Fruit fly (Drosophila melanogaster): ENCODE measurements around the gene CG43348.

The CG43348 gene

DNA sequence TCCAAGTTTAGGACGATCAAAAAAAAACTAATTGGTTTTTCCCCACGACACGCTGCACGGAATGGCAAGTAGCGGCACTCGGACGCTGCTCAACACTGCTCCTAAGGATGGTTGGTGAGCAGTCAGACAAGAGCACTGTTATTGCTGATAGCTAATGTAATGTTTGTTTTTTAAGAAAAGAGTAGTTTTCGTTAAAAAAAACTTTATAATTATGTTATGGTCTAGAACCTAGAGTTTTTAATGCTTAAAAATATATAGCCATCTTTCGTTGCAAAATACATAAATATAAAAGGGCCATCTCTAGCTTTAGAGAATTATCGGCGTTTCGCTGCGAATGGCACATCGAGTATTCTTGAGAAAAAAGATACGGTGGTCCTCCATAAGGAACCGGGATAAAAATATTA is 26.5 kb upstream of the CG43348 start, which contains the start of the genes Charon and CG4887 (continued):
- TF ChIP-seq toy (GFP tag; IDR thresholded peaks at IDR 0.05) (peak; percentile 21; the same call in 1 of the 2 replicates), CG13287 (GFP tag; IDR thresholded peaks at IDR 0.05; ENCODE audit: partially characterized antibody) (peak; percentile 80), sens (GFP tag) (peak; percentile 97), Camta (GFP tag; optimal IDR thresholded peaks at IDR 0.05) (peak; percentile 81), gcm2 (GFP tag; optimal IDR thresholded peaks at IDR 0.05) (peak; percentile 61), CG10366 (GFP tag; IDR thresholded peaks at IDR 0.05) (peak; percentile 82), hbn (GFP tag; IDR thresholded peaks at IDR 0.05; ENCODE audit: partially characterized antibody) (peak; percentile 58; the same call in 1 of the 2 replicates), fd3F (GFP tag; optimal IDR thresholded peaks at IDR 0.05) (peak; percentile 76), Lhr (GFP tag; optimal IDR thresholded peaks at IDR 0.05) (peak; percentile 67), CG9727 (GFP tag; optimal IDR thresholded peaks at IDR 0.05) (peak; percentile 76), dm (GFP tag; optimal IDR thresholded peaks at IDR 0.05) (peak; percentile 87), sob (GFP tag; IDR thresholded peaks at IDR 0.05) (peak; percentile 89), Ada2b (GFP tag; IDR thresholded peaks at IDR 0.05) (peak; percentile 65), Vsx1 (GFP tag; optimal IDR thresholded peaks at IDR 0.05) (no peak), jigr1 (GFP tag; IDR thresholded peaks at IDR 0.05) (no peak), CG9797 (GFP tag; optimal IDR thresholded peaks at IDR 0.05) (peak; percentile 5), CG11504 (tag; optimal IDR thresholded peaks at IDR 0.05) (no peak), run (tag; optimal IDR thresholded peaks at IDR 0.05) (no peak), CG8944 (GFP tag; optimal IDR thresholded peaks at IDR 0.05) (peak; percentile 85), Drgx (GFP tag; IDR thresholded peaks at IDR 0.05) (peak; percentile 46; the same call in 1 of the 2 replicates), CG16813 (GFP tag; IDR thresholded peaks at IDR 0.05; ENCODE audit: partially characterized antibody) (peak; percentile 75), aop (GFP tag; IDR thresholded peaks at IDR 0.05) (no peak), CG5180 (GFP tag; optimal IDR thresholded peaks at IDR 0.05) (no peak), CG15011 (GFP tag; optimal IDR thresholded peaks at IDR 0.05) (no peak), Sry-δ (GFP tag; optimal IDR thresholded peaks at IDR 0.05) (peak; percentile 96), gcm (GFP tag; optimal IDR thresholded peaks at IDR 0.05) (no peak), CG1024 (GFP tag; IDR thresholded peaks at IDR 0.05) (peak; percentile 53; the same call in 1 of the 2 replicates), CG12299 (tag; optimal IDR thresholded peaks at IDR 0.05) (peak; percentile 71), NK7.1 (GFP tag; optimal IDR thresholded peaks at IDR 0.05) (peak; percentile 45), bcd (GFP tag; optimal IDR thresholded peaks at IDR 0.05) (peak; percentile 73), Ptx1 (GFP tag; IDR thresholded peaks at IDR 0.05) (peak; percentile 85), cato (GFP tag; optimal IDR thresholded peaks at IDR 0.05; ENCODE audit: borderline replicate concordance) (peak; percentile 79), CG13296 (GFP tag; optimal IDR thresholded peaks at IDR 0.05) (peak; percentile 78), Taf1 (GFP tag; IDR thresholded peaks at IDR 0.05) (peak; percentile 65; the same call in 1 of the 2 replicates), Myb (GFP tag; optimal IDR thresholded peaks at IDR 0.05) (peak; percentile 83), slbo (GFP tag; IDR thresholded peaks at IDR 0.05) (peak; percentile 92), CG3838 (GFP tag; optimal IDR thresholded peaks at IDR 0.05) (peak; percentile 63), Atf3 (GFP tag; optimal IDR thresholded peaks at IDR 0.05) (peak; percentile 76), psq (GFP tag; optimal IDR thresholded peaks at IDR 0.05) (peak; percentile 23), tap (tag; optimal IDR thresholded peaks at IDR 0.05) (no peak), croc (GFP tag; conservative IDR thresholded peaks at IDR 0.05) (peak; percentile 76), pb (GFP tag; optimal IDR thresholded peaks at IDR 0.05) (peak; percentile 55), CG14050 (GFP tag; IDR thresholded peaks at IDR 0.05) (peak; percentile 55; the same call in 1 of the 3 replicates), CG7745 (tag; optimal IDR thresholded peaks at IDR 0.05) (no peak), CTCF (GFP tag; optimal IDR thresholded peaks at IDR 0.05) (no peak), twi (tag; optimal IDR thresholded peaks at IDR 0.05) (peak; percentile 70), CG4404 (GFP tag; IDR thresholded peaks at IDR 0.05) (peak; percentile 82), org-1 (GFP tag; optimal IDR thresholded peaks at IDR 0.05) (peak; percentile 51), Dp (GFP tag; optimal IDR thresholded peaks at IDR 0.05) (peak; percentile 33), CG11093 (GFP tag; IDR thresholded peaks at IDR 0.05) (peak; percentile 70; the same call in 2 of the 3 replicates), nerfin-1 (tag; optimal IDR thresholded peaks at IDR 0.05) (peak; percentile 76), CG15601 (tag; optimal IDR thresholded peaks at IDR 0.05) (peak; percentile 83)

Measured in whole organism, embryonic.